Fruit fly (Drosophila melanogaster) whole organism, embryonic: Measurements from ENCODE around the gene CG43702.

Experiments
- Atf-2 ChIP-seq: fragments of 200-800 bp; sonication (Bioruptor generic); optimal IDR thresholded peaks from 2 replicates; lab custom pipeline; 2016; ENCODE audit warnings: missing biosample characterization, missing genetic modification characterization
- Bteb2 ChIP-seq: fragments of 200-800 bp; sonication (Bioruptor generic); optimal IDR thresholded peaks from 2 replicates; lab custom pipeline; 2016; ENCODE audit warnings: missing biosample characterization, missing genetic modification characterization
- CG10147 ChIP-seq: fragments of 200-800 bp; sonication (Bioruptor generic); optimal IDR thresholded peaks from 2 replicates; lab custom pipeline; 2019; ENCODE audit warnings: missing biosample characterization, mild to moderate bottlenecking, missing genetic modification characterization, moderate library complexity
- CG10321 ChIP-seq: fragments of 200-800 bp; sonication (Bioruptor generic); IDR thresholded peaks from 2 replicates; pipeline ENCODE4 v1.3.6; 2022; ENCODE audit warnings: missing biosample characterization, missing genetic modification characterization
- CG10366 ChIP-seq: fragments of 200-800 bp; sonication (Bioruptor generic); IDR thresholded peaks from 2 replicates; pipeline ENCODE4 v1.3.6; 2022; ENCODE audit warnings: missing biosample characterization, missing genetic modification characterization
- CG10462 ChIP-seq: fragments of 200-800 bp; sonication (Bioruptor generic); optimal IDR thresholded peaks from 2 replicates; lab custom pipeline; 2016; ENCODE audit warnings: missing biosample characterization, missing genetic modification characterization
- CG12299 ChIP-seq: fragments of 200-800 bp; sonication (Bioruptor generic); optimal IDR thresholded peaks from 2 replicates; lab custom pipeline; 2018; ENCODE audit warnings: missing biosample characterization, mild to moderate bottlenecking, missing genetic modification characterization
- CG13287 ChIP-seq: fragments of 200-800 bp; sonication (Bioruptor generic); IDR thresholded peaks from 2 replicates; pipeline ENCODE4 v1.3.6; 2022; ENCODE audit warnings: missing biosample characterization, missing genetic modification characterization; ENCODE audit not compliant: partially characterized antibody
- CG14710 ChIP-seq: fragments of 200-800 bp; sonication (Bioruptor generic); optimal IDR thresholded peaks from 3 replicates; lab custom pipeline; 2019; ENCODE audit warnings: missing biosample characterization, mild to moderate bottlenecking, missing genetic modification characterization, moderate library complexity
- CG17568 ChIP-seq: fragments of 200-800 bp; sonication (Bioruptor generic); optimal IDR thresholded peaks from 2 replicates; lab custom pipeline; 2018; ENCODE audit warnings: missing biosample characterization, mild to moderate bottlenecking, missing genetic modification characterization, moderate library complexity
- CG17912 ChIP-seq: fragments of 200-800 bp; sonication (Bioruptor generic); optimal IDR thresholded peaks from 2 replicates; lab custom pipeline; 2018; ENCODE audit warnings: missing biosample characterization, mild to moderate bottlenecking, missing genetic modification characterization
- CG2889 ChIP-seq: fragments of 200-800 bp; sonication (Bioruptor generic); IDR thresholded peaks from 3 replicates; pipeline ENCODE4 v1.3.6; 2022; ENCODE audit warnings: missing biosample characterization, missing genetic modification characterization
- CG30020 ChIP-seq: fragments of 200-800 bp; optimal IDR thresholded peaks from 2 replicates; lab custom pipeline; 2019; ENCODE audit warnings: missing biosample characterization, mild to moderate bottlenecking, missing genetic modification characterization, moderate library complexity
- CG32772 ChIP-seq: fragments of 200-800 bp; sonication (Bioruptor generic); IDR thresholded peaks from 2 replicates; pipeline ENCODE4 v1.3.6; 2022; ENCODE audit warnings: missing biosample characterization, missing genetic modification characterization
- CG33213 ChIP-seq: fragments of 200-800 bp; sonication (Bioruptor generic); optimal IDR thresholded peaks from 3 replicates; lab custom pipeline; 2016; ENCODE audit warnings: missing biosample characterization, missing genetic modification characterization
- CG4328 ChIP-seq: fragments of 200-800 bp; sonication (Bioruptor generic); optimal IDR thresholded peaks from 3 replicates; lab custom pipeline; 2017; ENCODE audit warnings: missing biosample characterization, missing genetic modification reagents, missing genetic modification characterization
- CG4707 ChIP-seq: fragments of 200-800 bp; sonication (Bioruptor generic); optimal IDR thresholded peaks from 2 replicates; lab custom pipeline; 2018; ENCODE audit warnings: missing biosample characterization, mild to moderate bottlenecking, missing genetic modification characterization, moderate library complexity
- CG4730 ChIP-seq: fragments of 200-800 bp; sonication (Bioruptor generic); IDR thresholded peaks from 2 replicates; pipeline ENCODE4 v1.3.6; 2022; ENCODE audit warnings: missing biosample characterization, missing genetic modification characterization
- CG7556 ChIP-seq: fragments of 200-800 bp; sonication (Bioruptor generic); optimal IDR thresholded peaks from 2 replicates; lab custom pipeline; 2017; ENCODE audit warnings: missing biosample characterization, mild to moderate bottlenecking, missing genetic modification characterization
- CG7928 ChIP-seq: fragments of 200-800 bp; sonication (Bioruptor generic); optimal IDR thresholded peaks from 2 replicates; lab custom pipeline; 2017; ENCODE audit warnings: missing biosample characterization, mild to moderate bottlenecking, missing genetic modification characterization
- CHES-1-like ChIP-seq: fragments of 200-800 bp; sonication (Bioruptor generic); optimal IDR thresholded peaks from 2 replicates; lab custom pipeline; 2016; ENCODE audit warnings: missing biosample characterization, missing genetic modification characterization
- CoRest ChIP-seq: fragments of 200-800 bp; sonication (Bioruptor generic); optimal IDR thresholded peaks from 3 replicates; lab custom pipeline; 2018; ENCODE audit warnings: missing biosample characterization, mild to moderate bottlenecking, missing genetic modification characterization, moderate library complexity
- Ets65A ChIP-seq: fragments of 200-800 bp; sonication (Bioruptor generic); peaks from one replicate; lab custom pipeline; 2016; ENCODE audit warnings: missing biosample characterization, missing genetic modification characterization
- Gsc ChIP-seq: fragments of 200-800 bp; sonication (Bioruptor generic); IDR thresholded peaks from 2 replicates; pipeline ENCODE4 v1.3.6; 2022; ENCODE audit warnings: missing biosample characterization, missing genetic modification characterization
- HLH3B ChIP-seq: fragments of 200-800 bp; sonication (Bioruptor generic); IDR thresholded peaks from 2 replicates; pipeline ENCODE4 v1.3.6; 2022; ENCODE audit warnings: missing biosample characterization, missing genetic modification characterization
- HLH54F ChIP-seq: fragments of 200-800 bp; sonication (Bioruptor generic); optimal IDR thresholded peaks from 3 replicates; lab custom pipeline; 2016; ENCODE audit warnings: missing biosample characterization, missing genetic modification characterization
- Oaz ChIP-seq: fragments of 200-800 bp; sonication (Bioruptor generic); IDR thresholded peaks from 2 replicates; pipeline ENCODE4 v1.3.6; 2022; ENCODE audit warnings: missing biosample characterization, missing genetic modification characterization
- Sox100B ChIP-seq: fragments of 200-800 bp; sonication (Bioruptor generic); optimal IDR thresholded peaks from 3 replicates; lab custom pipeline; 2018; ENCODE audit warnings: missing biosample characterization, mild to moderate bottlenecking, missing genetic modification characterization
- bowl ChIP-seq: fragments of 200-800 bp; sonication (Bioruptor generic); IDR thresholded peaks from 2 replicates; pipeline ENCODE4 v1.3.6; 2022; ENCODE audit warnings: missing biosample characterization, missing genetic modification characterization
- chif ChIP-seq, 2 experiments: fragments of 200-800 bp; sonication (Bioruptor generic); optimal IDR thresholded peaks; 3 replicates each; lab custom pipeline; 2016; ENCODE audit warnings: missing biosample characterization in 2 of 2, missing genetic modification characterization in 2 of 2
- disco-r ChIP-seq: fragments of 200-800 bp; sonication (Bioruptor generic); optimal IDR thresholded peaks from 2 replicates; lab custom pipeline; 2016; ENCODE audit warnings: missing biosample characterization, missing genetic modification characterization
- dm ChIP-seq: fragments of 200-800 bp; sonication (Bioruptor generic); optimal IDR thresholded peaks from 3 replicates; lab custom pipeline; 2016; ENCODE audit warnings: missing biosample characterization, missing genetic modification characterization
- dysf ChIP-seq: fragments of 200-800 bp; sonication (Bioruptor generic); IDR thresholded peaks from 3 replicates; pipeline ENCODE4 v1.3.6; 2022; ENCODE audit warnings: missing biosample characterization, missing genetic modification characterization
- en ChIP-seq: fragments of 200-800 bp; sonication (Bioruptor generic); optimal IDR thresholded peaks from 2 replicates; lab custom pipeline; 2016; ENCODE audit warnings: missing biosample characterization, missing genetic modification characterization
- esg ChIP-seq: fragments of 200-800 bp; sonication (Bioruptor generic); conservative IDR thresholded peaks from 2 replicates; pipeline ENCODE4 v1.3.6; 2022; ENCODE audit warnings: missing biosample characterization, missing genetic modification characterization
- fd102C ChIP-seq: fragments of 200-800 bp; sonication (Bioruptor generic); optimal IDR thresholded peaks from 2 replicates; lab custom pipeline; 2018; ENCODE audit warnings: missing biosample characterization, mild to moderate bottlenecking, missing genetic modification characterization, moderate library complexity
- fru ChIP-seq: fragments of >200 bp; optimal IDR thresholded peaks from 2 replicates; lab custom pipeline; 2017
- ftz-f1 ChIP-seq: fragments of 200-800 bp; sonication (Bioruptor generic); optimal IDR thresholded peaks from 2 replicates; lab custom pipeline; 2016; ENCODE audit warnings: missing biosample characterization, missing genetic modification characterization
- gem ChIP-seq: fragments of 200-800 bp; sonication (Bioruptor generic); optimal IDR thresholded peaks from 2 replicates; lab custom pipeline; 2019; ENCODE audit warnings: missing biosample characterization, mild to moderate bottlenecking, missing genetic modification characterization, moderate library complexity
- gsb ChIP-seq: fragments of 200-800 bp; sonication (Bioruptor generic); IDR thresholded peaks from 2 replicates; pipeline ENCODE4 v1.3.6; 2022; ENCODE audit warnings: missing biosample characterization, missing genetic modification characterization
- jigr1 ChIP-seq: fragments of 200-800 bp; sonication (Bioruptor generic); IDR thresholded peaks from 3 replicates; pipeline ENCODE4 v1.3.6; 2022; ENCODE audit warnings: missing biosample characterization, missing genetic modification characterization
- otp ChIP-seq: fragments of 200-800 bp; sonication (Bioruptor generic); IDR thresholded peaks from 3 replicates; pipeline ENCODE4, ENCODE4 v1.3.6; 2022; ENCODE audit warnings: missing biosample characterization, missing genetic modification characterization
- pfk ChIP-seq: fragments of 200-800 bp; sonication (Bioruptor generic); optimal IDR thresholded peaks from 2 replicates; lab custom pipeline; 2018; ENCODE audit warnings: missing biosample characterization, mild to moderate bottlenecking, missing genetic modification characterization, moderate library complexity
- sisA ChIP-seq: fragments of 200-800 bp; sonication (Bioruptor generic); IDR thresholded peaks from 2 replicates; pipeline ENCODE4 v1.3.6; 2022; ENCODE audit warnings: missing biosample characterization, missing genetic modification characterization
- slbo ChIP-seq: fragments of 200-800 bp; sonication (Bioruptor generic); IDR thresholded peaks from 2 replicates; pipeline ENCODE4 v1.3.6; 2022; ENCODE audit warnings: missing biosample characterization, missing genetic modification characterization
- slp2 ChIP-seq: fragments of 200-800 bp; sonication (Bioruptor generic); optimal IDR thresholded peaks from 2 replicates; lab custom pipeline; 2016; ENCODE audit warnings: missing biosample characterization, missing genetic modification characterization
- sqz ChIP-seq: fragments of 200-800 bp; sonication (Bioruptor generic); optimal IDR thresholded peaks from 3 replicates; lab custom pipeline; 2018; ENCODE audit warnings: missing biosample characterization, mild to moderate bottlenecking, missing genetic modification characterization
- stwl ChIP-seq: fragments of 200-800 bp; sonication (Bioruptor generic); optimal IDR thresholded peaks from 3 replicates; lab custom pipeline; 2018; ENCODE audit warnings: missing biosample characterization, mild to moderate bottlenecking, missing genetic modification characterization, moderate library complexity
- tx ChIP-seq: fragments of 200-800 bp; sonication (Bioruptor generic); optimal IDR thresholded peaks from 2 replicates; lab custom pipeline; 2016; ENCODE audit warnings: missing biosample characterization, missing genetic modification characterization
- vfl ChIP-seq: fragments of 200-800 bp; sonication (Bioruptor generic); optimal IDR thresholded peaks from 2 replicates; lab custom pipeline; 2016; ENCODE audit warnings: missing biosample characterization, missing genetic modification characterization
- zen ChIP-seq: fragments of 200-800 bp; sonication (Bioruptor generic); optimal IDR thresholded peaks from 3 replicates; lab custom pipeline; 2018; ENCODE audit warnings: missing biosample characterization, mild to moderate bottlenecking, missing genetic modification characterization, moderate library complexity
- zfh2 ChIP-seq: fragments of 200-800 bp; sonication (Bioruptor generic); optimal IDR thresholded peaks from 2 replicates; lab custom pipeline; 2016; ENCODE audit warnings: missing biosample characterization, missing genetic modification characterization

CG43702 gene

dm6 chr3L:21279876-21280566, 18.5 kb upstream of the CG43702 start, which contains the start of gene AcCoAS (continued):
- no peak for TF ChIP-seq CG4707 (GFP tag; lab: Kevin White, UChicago)
- TF ChIP-seq Ets65A (GFP tag; lab: Kevin White, UChicago) = no peak
- TF ChIP-seq Atf-2 (GFP tag; lab: Kevin White, UChicago) = no peak
- TF ChIP-seq fd102C (GFP tag; lab: Kevin White, UChicago) = no peak
- TF ChIP-seq CG4730 (GFP tag; lab: Robert Waterston, UW) = no peak
- no peak for TF ChIP-seq sqz (GFP tag; lab: Kevin White, UChicago)
- no peak for TF ChIP-seq CG32772
- no peak for TF ChIP-seq Bteb2 (GFP tag; lab: Kevin White, UChicago)
- TF ChIP-seq en (GFP tag; lab: Kevin White, UChicago) = no peak
- TF ChIP-seq vfl (GFP tag; lab: Kevin White, UChicago) = peak; percentile 58
- TF ChIP-seq stwl (tag; lab: Kevin White, UChicago) = no peak
- TF ChIP-seq CG33213 (GFP tag; lab: Kevin White, UChicago) = no peak
- TF ChIP-seq CG10147 (GFP tag; lab: Kevin White, UChicago) = peak; percentile 22
- no peak for TF ChIP-seq CG10366 (GFP tag; lab: Robert Waterston, UW)
- TF ChIP-seq slbo (GFP tag; lab: Robert Waterston, UW) = 0 out of 2 replicates have a peak, but pooled peaks have one; percentile 19
- TF ChIP-seq dm = peak; percentile 45
- peak; percentile 5 for TF ChIP-seq CoRest (tag; lab: Kevin White, UChicago)
- no peak for TF ChIP-seq slp2 (GFP tag; lab: Kevin White, UChicago)
- TF ChIP-seq gem = peak; percentile 19
- TF ChIP-seq jigr1 (GFP tag; lab: Robert Waterston, UW) = no peak
- TF ChIP-seq CG17912 (GFP tag; lab: Kevin White, UChicago) = no peak
- TF ChIP-seq fru (lab: Kevin White, UChicago) = no peak
- TF ChIP-seq CG7928 (GFP tag; lab: Kevin White, UChicago) = no peak
- TF ChIP-seq Oaz (GFP tag; lab: Robert Waterston, UW) = no peak
- TF ChIP-seq CG17568 (GFP tag; lab: Kevin White, UChicago) = peak; percentile 10
- no peak for TF ChIP-seq Gsc (GFP tag; lab: Robert Waterston, UW)
- TF ChIP-seq esg (GFP tag; lab: Robert Waterston, UW) = no peak
- TF ChIP-seq sisA (GFP tag; lab: Robert Waterston, UW) = no peak
- TF ChIP-seq CG10462 = no peak
- peak; percentile 79 for TF ChIP-seq ftz-f1 (GFP tag; lab: Kevin White, UChicago)
- TF ChIP-seq tx = peak; percentile 8
- no peak for TF ChIP-seq gsb (GFP tag; lab: Robert Waterston, UW)
- TF ChIP-seq HLH3B (GFP tag; lab: Robert Waterston, UW) = no peak; the same call in 1 of the 2 replicates
- TF ChIP-seq CG14710 (tag; lab: Kevin White, UChicago) = no peak
- TF ChIP-seq CG7556 (GFP tag; lab: Kevin White, UChicago) = peak; percentile 32
- peak; percentile 2 for TF ChIP-seq CHES-1-like (GFP tag; lab: Kevin White, UChicago)
- no peak; the same call in 2 of the 3 replicates for TF ChIP-seq otp (GFP tag; lab: Robert Waterston, UW)
- TF ChIP-seq CG30020 (tag; lab: Kevin White, UChicago) = no peak
- TF ChIP-seq zen (tag; lab: Kevin White, UChicago) = no peak
- TF ChIP-seq bowl = no peak
- no peak for TF ChIP-seq chif (GFP tag; optimal IDR thresholded peaks at IDR 0.05; lab: Kevin White, UChicago)
- no peak for TF ChIP-seq CG10321
- peak; percentile 15 for TF ChIP-seq HLH54F (GFP tag; lab: Kevin White, UChicago)
- no peak for TF ChIP-seq disco-r (GFP tag; lab: Kevin White, UChicago)
- TF ChIP-seq Sox100B (GFP tag; lab: Kevin White, UChicago) = no peak
- no peak for TF ChIP-seq CG2889
- TF ChIP-seq CG12299 (tag; lab: Kevin White, UChicago) = no peak
- TF ChIP-seq CG13287 (GFP tag; lab: Robert Waterston, UW) = peak; percentile 44; the same call in 1 of the 2 replicates
- TF ChIP-seq pfk = no peak
- no peak for TF ChIP-seq CG4328
- peak; percentile 54 for TF ChIP-seq zfh2 (GFP tag; lab: Kevin White, UChicago)
- peak; percentile 32; the same call in 1 of the 3 replicates for TF ChIP-seq dysf (GFP tag; lab: Robert Waterston, UW)
